Fruit fly (Drosophila melanogaster) whole organism, embryonic: ENCODE results near the gene CG3505.
A peak's percentile ranks its signal among the peaks of the same experiment; 100 is the strongest.

Experiments
- ATbp ChIP-seq: fragments of 200-800 bp; sonication (Bioruptor generic); optimal IDR thresholded peaks from 2 replicates; lab custom pipeline; 2017; ENCODE audit warnings: missing biosample characterization, mild to moderate bottlenecking, missing genetic modification characterization, missing genetic modification reagents
- Awh ChIP-seq: fragments of 200-800 bp; sonication (Bioruptor generic); IDR thresholded peaks from 2 replicates; pipeline ENCODE4, ENCODE4 v1.3.6; 2022; ENCODE audit warnings: missing biosample characterization, missing genetic modification characterization
- CG10462 ChIP-seq: fragments of 200-800 bp; sonication (Bioruptor generic); optimal IDR thresholded peaks from 2 replicates; lab custom pipeline; 2016; ENCODE audit warnings: missing biosample characterization, missing genetic modification characterization
- CG11093 ChIP-seq: fragments of 200-800 bp; sonication (Bioruptor generic); IDR thresholded peaks from 3 replicates; pipeline ENCODE4 v1.3.6; 2022; ENCODE audit warnings: missing biosample characterization, missing genetic modification characterization
- CG11560 ChIP-seq: fragments of 200-800 bp; sonication (Bioruptor generic); IDR thresholded peaks from 3 replicates; pipeline ENCODE4 v1.3.6; 2022; ENCODE audit warnings: missing biosample characterization, missing genetic modification characterization
- CG11695 ChIP-seq: fragments of 200-800 bp; sonication (Bioruptor generic); IDR thresholded peaks from 3 replicates; pipeline ENCODE4 v1.3.6; 2022; ENCODE audit warnings: missing biosample characterization, missing genetic modification characterization
- CG13424 ChIP-seq: fragments of 200-800 bp; sonication (Bioruptor generic); optimal IDR thresholded peaks from 2 replicates; lab custom pipeline; 2019; ENCODE audit warnings: missing biosample characterization, mild to moderate bottlenecking, missing genetic modification characterization, moderate library complexity
- CG14667 ChIP-seq: fragments of 200-800 bp; sonication (Bioruptor generic); IDR thresholded peaks from 2 replicates; pipeline ENCODE4 v1.3.6; 2022; ENCODE audit warnings: missing biosample characterization, missing genetic modification characterization
- CG15601 ChIP-seq: fragments of 200-800 bp; sonication (Bioruptor generic); optimal IDR thresholded peaks from 3 replicates; lab custom pipeline; 2019; ENCODE audit warnings: missing biosample characterization, mild to moderate bottlenecking, missing genetic modification characterization, moderate library complexity
- CG1602 ChIP-seq: fragments of 200-800 bp; sonication (Bioruptor generic); optimal IDR thresholded peaks from 3 replicates; lab custom pipeline; 2016; ENCODE audit warnings: missing biosample characterization, missing genetic modification characterization
- CG1603 ChIP-seq: fragments of 200-800 bp; sonication (Bioruptor generic); optimal IDR thresholded peaks from 2 replicates; lab custom pipeline; 2019; ENCODE audit warnings: missing biosample characterization, mild to moderate bottlenecking, missing genetic modification characterization, moderate library complexity
- CG17186 ChIP-seq: fragments of 200-800 bp; sonication (Bioruptor generic); optimal IDR thresholded peaks from 3 replicates; lab custom pipeline; 2017; ENCODE audit warnings: missing biosample characterization, missing genetic modification reagents, missing genetic modification characterization
- CG17802 ChIP-seq: fragments of 200-800 bp; sonication (Bioruptor generic); optimal IDR thresholded peaks from 2 replicates; lab custom pipeline; 2018; ENCODE audit warnings: missing biosample characterization, mild to moderate bottlenecking, missing genetic modification characterization, moderate library complexity
- CG2712 ChIP-seq: fragments of 200-800 bp; optimal IDR thresholded peaks from 3 replicates; lab custom pipeline; 2019; ENCODE audit warnings: missing biosample characterization, mild to moderate bottlenecking, missing genetic modification characterization, moderate library complexity
- CG6654 ChIP-seq: fragments of 200-800 bp; sonication (Bioruptor generic); optimal IDR thresholded peaks from 2 replicates; lab custom pipeline; 2017; ENCODE audit warnings: missing biosample characterization, mild to moderate bottlenecking, missing genetic modification characterization
- CG7839 ChIP-seq: fragments of 200-800 bp; sonication (Bioruptor generic); optimal IDR thresholded peaks from 3 replicates; lab custom pipeline; 2018; ENCODE audit warnings: missing biosample characterization, mild to moderate bottlenecking, missing genetic modification characterization, moderate library complexity
- CG8765 ChIP-seq: fragments of 200-800 bp; sonication (Bioruptor generic); IDR thresholded peaks from 2 replicates; pipeline ENCODE4 v1.3.6; 2022; ENCODE audit warnings: missing biosample characterization, missing genetic modification characterization
- CG9932 ChIP-seq: fragments of 200-800 bp; sonication (Bioruptor generic); IDR thresholded peaks from 2 replicates; pipeline ENCODE4 v1.3.6; 2022; ENCODE audit warnings: missing biosample characterization, missing genetic modification characterization
- Dfd ChIP-seq, 2 experiments: fragments of >200 bp; optimal IDR thresholded peaks; 2 replicates each; lab custom pipeline; 2017; ENCODE audit warnings: missing biosample characterization in 2 of 2, missing genetic modification characterization in 2 of 2
- Dll ChIP-seq: fragments of 200-800 bp; sonication (Bioruptor generic); IDR thresholded peaks from 4 replicates; pipeline ENCODE4 v1.3.6; 2022; ENCODE audit warnings: missing biosample characterization, missing genetic modification characterization; ENCODE audit not compliant: partially characterized antibody
- Gug ChIP-seq: fragments of 200-800 bp; sonication (Bioruptor generic); IDR thresholded peaks from 4 replicates; pipeline ENCODE4 v1.3.6; 2022; ENCODE audit warnings: missing biosample characterization, missing genetic modification characterization
- Hr51 ChIP-seq, 2 experiments: fragments of 200-800 bp; sonication (Bioruptor generic); optimal IDR thresholded peaks; 2 replicates in 1 of 2; 3 replicates in 1 of 2; lab custom pipeline; 2016 to 2018; ENCODE audit warnings: missing biosample characterization in 2 of 2, missing genetic modification characterization in 2 of 2, mild to moderate bottlenecking in 1 of 2, moderate library complexity in 1 of 2
- Lhr ChIP-seq: fragments of 200-800 bp; sonication (Bioruptor generic); optimal IDR thresholded peaks from 3 replicates; lab custom pipeline; 2017; ENCODE audit warnings: mild to moderate bottlenecking, missing biosample characterization, missing genetic modification reagents, missing genetic modification characterization
- Ravus ChIP-seq: fragments of 200-800 bp; sonication (Bioruptor generic); IDR thresholded peaks from 2 replicates; pipeline ENCODE4 v1.3.6; 2022; ENCODE audit warnings: missing biosample characterization, missing genetic modification characterization
- Trl ChIP-seq, 3 experiments: fragments of >200 bp in 2 of 3; fragments of 200-800 bp in 1 of 3; sonication (Bioruptor generic) in 1 of 3; optimal IDR thresholded peaks; 2 replicates in 1 of 3; 3 replicates in 2 of 3; lab custom pipeline; 2016 to 2017; ENCODE audit warnings: missing biosample characterization in 1 of 3, missing genetic modification characterization in 1 of 3
- Vsx1 ChIP-seq: fragments of 200-800 bp; sonication (Bioruptor generic); optimal IDR thresholded peaks from 2 replicates; lab custom pipeline; 2017; ENCODE audit warnings: missing biosample characterization, mild to moderate bottlenecking, missing genetic modification characterization, missing genetic modification reagents
- ap ChIP-seq: fragments of 200-800 bp; sonication (Bioruptor generic); IDR thresholded peaks from 2 replicates; pipeline ENCODE4 v1.3.6; 2022; ENCODE audit warnings: missing biosample characterization, missing genetic modification characterization
- cad ChIP-seq: fragments of >200 bp; optimal IDR thresholded peaks from 2 replicates; lab custom pipeline; 2017; ENCODE audit warnings: missing biosample characterization, missing genetic modification characterization
- cas ChIP-seq: fragments of 200-800 bp; sonication (Bioruptor generic); IDR thresholded peaks from 2 replicates; pipeline ENCODE4 v1.3.6; 2022; ENCODE audit warnings: missing biosample characterization, missing genetic modification characterization
- danr ChIP-seq: fragments of 200-800 bp; sonication (Bioruptor generic); IDR thresholded peaks from 2 replicates; pipeline ENCODE4 v1.3.6; 2022; ENCODE audit warnings: missing biosample characterization, missing genetic modification characterization
- dmrt99B ChIP-seq: fragments of 200-800 bp; sonication (Bioruptor generic); optimal IDR thresholded peaks from 2 replicates; lab custom pipeline; 2018; ENCODE audit warnings: missing biosample characterization, mild to moderate bottlenecking, missing genetic modification characterization, moderate library complexity
- eve ChIP-seq, 2 experiments: fragments of >200 bp; optimal IDR thresholded peaks; 2 replicates each; lab custom pipeline; 2017; ENCODE audit warnings: missing biosample characterization in 2 of 2, missing genetic modification characterization in 2 of 2
- eyg ChIP-seq: fragments of 200-800 bp; sonication (Bioruptor generic); optimal IDR thresholded peaks from 3 replicates; lab custom pipeline; 2016; ENCODE audit warnings: missing biosample characterization, missing genetic modification characterization
- gem ChIP-seq: fragments of 200-800 bp; sonication (Bioruptor generic); optimal IDR thresholded peaks from 2 replicates; lab custom pipeline; 2019; ENCODE audit warnings: missing biosample characterization, mild to moderate bottlenecking, missing genetic modification characterization, moderate library complexity
- gsb ChIP-seq: fragments of 200-800 bp; sonication (Bioruptor generic); IDR thresholded peaks from 2 replicates; pipeline ENCODE4 v1.3.6; 2022; ENCODE audit warnings: missing biosample characterization, missing genetic modification characterization
- gt ChIP-seq: fragments of 200-800 bp; sonication (Bioruptor generic); IDR thresholded peaks from 2 replicates; pipeline ENCODE4 v1.3.6; 2022; ENCODE audit warnings: missing biosample characterization, missing genetic modification characterization
- jigr1 ChIP-seq: fragments of 200-800 bp; sonication (Bioruptor generic); IDR thresholded peaks from 3 replicates; pipeline ENCODE4 v1.3.6; 2022; ENCODE audit warnings: missing biosample characterization, missing genetic modification characterization
- klu ChIP-seq: fragments of 200-800 bp; sonication (Bioruptor generic); IDR thresholded peaks from 2 replicates; pipeline ENCODE4 v1.3.6; 2022; ENCODE audit warnings: missing biosample characterization, missing genetic modification characterization
- mirr ChIP-seq: fragments of 200-800 bp; sonication (Bioruptor generic); optimal IDR thresholded peaks from 3 replicates; lab custom pipeline; 2018; ENCODE audit warnings: missing biosample characterization, mild to moderate bottlenecking, missing genetic modification characterization
- nerfin-1 ChIP-seq: fragments of 200-800 bp; sonication (Bioruptor generic); optimal IDR thresholded peaks from 3 replicates; lab custom pipeline; 2019; ENCODE audit warnings: missing biosample characterization, mild to moderate bottlenecking, missing genetic modification characterization, moderate library complexity
- p53 ChIP-seq: fragments of 200-800 bp; sonication (Bioruptor generic); optimal IDR thresholded peaks from 2 replicates; lab custom pipeline; 2016; ENCODE audit warnings: missing biosample characterization, missing genetic modification characterization
- pho ChIP-seq: fragments of 200-800 bp; sonication (Bioruptor generic); optimal IDR thresholded peaks from 2 replicates; lab custom pipeline; 2016; ENCODE audit warnings: missing biosample characterization, missing genetic modification characterization
- psq ChIP-seq: fragments of 200-800 bp; sonication (Bioruptor generic); optimal IDR thresholded peaks from 2 replicates; lab custom pipeline; 2017; ENCODE audit warnings: missing biosample characterization, missing genetic modification characterization
- pzg ChIP-seq: fragments of 200-800 bp; sonication (Bioruptor generic); optimal IDR thresholded peaks from 3 replicates; lab custom pipeline; 2018; ENCODE audit warnings: missing biosample characterization, mild to moderate bottlenecking, missing genetic modification characterization, moderate library complexity
- schlank ChIP-seq: fragments of 200-800 bp; sonication (Bioruptor generic); optimal IDR thresholded peaks from 2 replicates; lab custom pipeline; 2018; ENCODE audit warnings: missing biosample characterization, mild to moderate bottlenecking, missing genetic modification characterization
- tap ChIP-seq: fragments of 200-800 bp; optimal IDR thresholded peaks from 3 replicates; lab custom pipeline; 2019; ENCODE audit warnings: missing biosample characterization, mild to moderate bottlenecking, missing genetic modification characterization, moderate library complexity
- tna ChIP-seq: fragments of 200-800 bp; sonication (Bioruptor generic); IDR thresholded peaks from 2 replicates; pipeline ENCODE4 v1.3.6; 2022; ENCODE audit warnings: missing biosample characterization, missing genetic modification characterization; ENCODE audit not compliant: partially characterized antibody
- wor ChIP-seq: fragments of 200-800 bp; sonication (Bioruptor generic); IDR thresholded peaks from 2 replicates; pipeline ENCODE4 v1.3.6; 2022; ENCODE audit warnings: missing biosample characterization, missing genetic modification characterization

The CG3505 gene

dm6 chr3R:14692230-14692970, 35.2 kb downstream of the CG3505 start (continued):
- TF ChIP-seq p53 (GFP tag; lab: Kevin White, UChicago) (peak; percentile 13), CG17802 (peak; percentile 57), pzg (GFP tag; lab: Kevin White, UChicago) (no peak), danr (GFP tag; lab: Robert Waterston, UW) (no peak), Lhr (GFP tag; lab: Kevin White, UChicago) (peak; percentile 21), CG10462 (peak; percentile 33), ap (GFP tag; lab: Robert Waterston, UW) (peak; percentile 30; the same call in 1 of the 2 replicates), CG11093 (GFP tag; lab: Robert Waterston, UW) (0 out of 3 replicates have a peak, but pooled peaks have one; percentile 51), Trl (optimal IDR thresholded peaks at IDR 0.05; lab: Kevin White, UChicago) (no peak), Trl (GFP tag; optimal IDR thresholded peaks at IDR 0.05; lab: Kevin White, UChicago) (peak; percentile 54), CG1603 (tag; lab: Kevin White, UChicago) (peak; percentile 89), CG11695 (GFP tag; lab: Robert Waterston, UW) (peak; percentile 44; the same call in 1 of the 3 replicates), klu (no peak), psq (no peak), cad (no peak), schlank (tag; lab: Kevin White, UChicago) (no peak), CG7839 (tag; lab: Kevin White, UChicago) (peak; percentile 70), CG2712 (tag; lab: Kevin White, UChicago) (peak; percentile 89), CG1602 (GFP tag; lab: Kevin White, UChicago) (peak; percentile 54), Hr51 (GFP tag; optimal IDR thresholded peaks at IDR 0.05; lab: Kevin White, UChicago) (peak in 1 of 2 experiments; percentile 30), gt (GFP tag; lab: Robert Waterston, UW) (peak; percentile 60), jigr1 (no peak), pho (no peak), eve (GFP tag; optimal IDR thresholded peaks at IDR 0.05; lab: Kevin White, UChicago) (peak in 1 of 2 experiments; percentile 42), tna (GFP tag; lab: Robert Waterston, UW) (no peak), gem (tag; lab: Kevin White, UChicago) (peak; percentile 82), CG9932 (GFP tag; lab: Robert Waterston, UW) (no peak), eyg (GFP tag; lab: Kevin White, UChicago) (no peak), cas (GFP tag; lab: Robert Waterston, UW) (no peak), Dll (GFP tag; lab: Robert Waterston, UW) (no peak), CG8765 (peak; percentile 32; the same call in 1 of the 2 replicates), Dfd (GFP tag; optimal IDR thresholded peaks at IDR 0.05; lab: Kevin White, UChicago) (no peak), Vsx1 (GFP tag; lab: Kevin White, UChicago) (no peak), nerfin-1 (tag; lab: Kevin White, UChicago) (peak; percentile 77), dmrt99B (tag; lab: Kevin White, UChicago) (peak; percentile 74), Gug (no peak; the same call in 3 of the 4 replicates), gsb (no peak), CG6654 (GFP tag; lab: Kevin White, UChicago) (peak; percentile 44), tap (peak; percentile 57), ATbp (GFP tag; lab: Kevin White, UChicago) (peak; percentile 74), Awh (GFP tag; lab: Robert Waterston, UW) (peak; percentile 66), CG15601 (tag; lab: Kevin White, UChicago) (peak; percentile 83), wor (peak; percentile 55; the same call in 1 of the 2 replicates), Ravus (GFP tag; lab: Robert Waterston, UW) (peak; percentile 19; the same call in 1 of the 2 replicates), CG13424 (tag; lab: Kevin White, UChicago) (peak; percentile 58), CG14667 (GFP tag; lab: Robert Waterston, UW) (peak; percentile 35; the same call in 1 of the 2 replicates), CG11560 (tag; lab: Robert Waterston, UW) (no peak), mirr (GFP tag; lab: Kevin White, UChicago) (no peak), CG17186 (peak; percentile 31)
